Worm (Caenorhabditis elegans) whole organism, L1 larva: Measurements from ENCODE around the gene F13E9.5.

Experiments
- C16A3.4 ChIP-seq: fragments of 150-350 bp; optimal IDR thresholded peaks from 2 replicates; lab custom pipeline; 2014; ENCODE audit warnings: missing biosample characterization, missing genetic modification characterization
- C34B4.2 ChIP-seq: sonication (generic microtip); optimal IDR thresholded peaks from 2 replicates; lab custom pipeline; 2017; ENCODE audit warnings: mild to moderate bottlenecking, missing genetic modification characterization, missing compliant biosample characterization
- F16B12.6 ChIP-seq: fragments of 150-350 bp; optimal IDR thresholded peaks from 2 replicates; lab custom pipeline; 2014; ENCODE audit warnings: missing biosample characterization, missing genetic modification characterization
- Y116A8C.19 ChIP-seq: sonication (generic microtip); optimal IDR thresholded peaks from 2 replicates; lab custom pipeline; 2016; ENCODE audit warnings: missing compliant biosample characterization, missing genetic modification characterization, borderline replicate concordance
- aly-2 ChIP-seq: fragments of 150-350 bp; optimal IDR thresholded peaks from 2 replicates; lab custom pipeline; 2014; ENCODE audit warnings: missing biosample characterization, missing genetic modification characterization
- ama-1 ChIP-seq: fragments of 150-350 bp; optimal IDR thresholded peaks from 2 replicates; lab custom pipeline; 2014
- blmp-1 ChIP-seq: fragments of 150-350 bp; optimal IDR thresholded peaks from 2 replicates; lab custom pipeline; 2014; ENCODE audit warnings: missing biosample characterization, missing genetic modification characterization
- ceh-63 ChIP-seq: fragments of 200-800 bp; sonication (Bioruptor generic); optimal IDR thresholded peaks from 2 replicates; lab custom pipeline; 2018; ENCODE audit warnings: mild to moderate bottlenecking, missing genetic modification characterization, missing compliant biosample characterization
- ceh-82 ChIP-seq, 3 experiments: fragments of 150-350 bp in 1 of 3; sonication (generic microtip) in 2 of 3; optimal IDR thresholded peaks; 2 replicates each; lab custom pipeline; 2014 to 2017; ENCODE audit warnings: missing biosample characterization in 3 of 3, missing genetic modification characterization in 3 of 3
- ceh-90 ChIP-seq: sonication (generic microtip); optimal IDR thresholded peaks from 2 replicates; lab custom pipeline; 2016; ENCODE audit warnings: missing genetic modification characterization, missing compliant biosample characterization
- ces-1 ChIP-seq: fragments of 150-350 bp; optimal IDR thresholded peaks from 2 replicates; lab custom pipeline; 2014; ENCODE audit warnings: missing biosample characterization, missing genetic modification reagents, missing genetic modification characterization
- dpl-1 ChIP-seq, 3 experiments: fragments of 150-350 bp in 2 of 3; sonication (generic microtip) in 1 of 3; optimal IDR thresholded peaks; 2 replicates each; lab custom pipeline; 2014 to 2017; ENCODE audit warnings: missing biosample characterization in 3 of 3, missing genetic modification characterization in 3 of 3, missing genetic modification reagents in 3 of 3
- efl-1 ChIP-seq, 4 experiments: fragments of 150-350 bp; optimal IDR thresholded peaks in 3 of 4; peaks in 1 of 4; 1 replicate in 1 of 4; 2 replicates in 3 of 4; lab custom pipeline; 2014; ENCODE audit warnings: missing biosample characterization in 2 of 4, missing genetic modification characterization in 2 of 4, missing genetic modification reagents in 2 of 4
- egl-27 ChIP-seq, 2 experiments: fragments of 150-350 bp in 1 of 2; sonication (generic microtip); optimal IDR thresholded peaks; 3 replicates each; lab custom pipeline; 2017 to 2018; ENCODE audit warnings: missing biosample characterization in 2 of 2, missing genetic modification characterization in 2 of 2, missing genetic modification reagents in 2 of 2
- elt-3 ChIP-seq, 6 experiments: fragments of 150-350 bp in 1 of 6; sonication (generic microtip); optimal IDR thresholded peaks; 2 replicates each; lab custom pipeline; 2017 to 2018; ENCODE audit warnings: missing biosample characterization in 6 of 6, missing genetic modification characterization in 6 of 6, inconsistent platforms in 1 of 6
- ets-5 ChIP-seq: fragments of 200-800 bp; sonication (Bioruptor generic); IDR thresholded peaks from 2 replicates; pipeline ENCODE4 v1.3.6; 2022; ENCODE audit warnings: missing genetic modification characterization, missing compliant biosample characterization
- fkh-10 ChIP-seq: sonication (generic microtip); optimal IDR thresholded peaks from 2 replicates; lab custom pipeline; 2017; ENCODE audit warnings: missing biosample characterization, missing genetic modification reagents, missing genetic modification characterization
- fkh-4 ChIP-seq: sonication (generic microtip); optimal IDR thresholded peaks from 2 replicates; lab custom pipeline; 2016; ENCODE audit warnings: missing compliant biosample characterization, missing genetic modification characterization, borderline replicate concordance
- fos-1 ChIP-seq: fragments of 150-350 bp; optimal IDR thresholded peaks from 2 replicates; lab custom pipeline; 2014; ENCODE audit warnings: missing biosample characterization, missing genetic modification characterization
- hlh-17 ChIP-seq: fragments of 200-800 bp; sonication (Bioruptor generic); optimal IDR thresholded peaks from 2 replicates; lab custom pipeline; 2018; ENCODE audit warnings: missing genetic modification characterization, mild to moderate bottlenecking, missing compliant biosample characterization, moderate library complexity, borderline replicate concordance
- hpl-2 ChIP-seq: fragments of 150-350 bp; optimal IDR thresholded peaks from 2 replicates; lab custom pipeline; 2014; ENCODE audit warnings: missing biosample characterization, missing genetic modification reagents, missing genetic modification characterization
- irx-1 ChIP-seq: sonication (generic microtip); optimal IDR thresholded peaks from 2 replicates; lab custom pipeline; 2016; ENCODE audit warnings: missing genetic modification characterization, missing compliant biosample characterization
- lin-14 ChIP-seq: fragments of 200-800 bp; sonication (Bioruptor generic); optimal IDR thresholded peaks from 2 replicates; lab custom pipeline; 2018; ENCODE audit warnings: mild to moderate bottlenecking, missing genetic modification characterization, moderate library complexity, missing compliant biosample characterization
- lin-35 ChIP-seq, 2 experiments: fragments of 150-350 bp; optimal IDR thresholded peaks; 2 replicates each; lab custom pipeline; 2014; ENCODE audit warnings: missing biosample characterization in 2 of 2, missing genetic modification characterization in 2 of 2, missing genetic modification reagents in 2 of 2
- lin-39 ChIP-seq: fragments of 150-350 bp; optimal IDR thresholded peaks from 2 replicates; lab custom pipeline; 2014; ENCODE audit warnings: missing biosample characterization, missing genetic modification reagents, missing genetic modification characterization
- lsy-2 ChIP-seq, 2 experiments: fragments of 150-350 bp; optimal IDR thresholded peaks; 2 replicates each; lab custom pipeline; 2014; ENCODE audit warnings: missing biosample characterization in 2 of 2, missing genetic modification characterization in 2 of 2
- mep-1 ChIP-seq: fragments of 150-350 bp; optimal IDR thresholded peaks from 2 replicates; lab custom pipeline; 2014; ENCODE audit warnings: missing biosample characterization, missing genetic modification characterization
- nhr-11 ChIP-seq: fragments of 150-350 bp; optimal IDR thresholded peaks from 2 replicates; lab custom pipeline; 2014; ENCODE audit warnings: missing biosample characterization, missing genetic modification characterization
- nhr-12 ChIP-seq: sonication (generic microtip); optimal IDR thresholded peaks from 2 replicates; lab custom pipeline; 2017; ENCODE audit warnings: missing biosample characterization, missing genetic modification characterization
- nhr-71 ChIP-seq: sonication (generic microtip); optimal IDR thresholded peaks from 2 replicates; lab custom pipeline; 2016; ENCODE audit warnings: mild to moderate bottlenecking, missing genetic modification characterization, moderate library complexity, missing compliant biosample characterization
- nhr-85 ChIP-seq: sonication (generic microtip); peaks from one replicate; lab custom pipeline; 2016; ENCODE audit warnings: missing genetic modification characterization, inconsistent platforms, missing compliant biosample characterization
- pag-3 ChIP-seq: sonication (generic microtip); optimal IDR thresholded peaks from 2 replicates; lab custom pipeline; 2017; ENCODE audit warnings: missing genetic modification characterization, mild to moderate bottlenecking, missing compliant biosample characterization, antibody characterized with exemption, borderline replicate concordance; ENCODE audit not compliant: insufficient read depth
- pqm-1 ChIP-seq: sonication (generic microtip); optimal IDR thresholded peaks from 3 replicates; lab custom pipeline; 2017; ENCODE audit warnings: missing biosample characterization, missing genetic modification characterization
- rnt-1 ChIP-seq: sonication (generic microtip); optimal IDR thresholded peaks from 2 replicates; lab custom pipeline; 2016; ENCODE audit warnings: mild to moderate bottlenecking, missing genetic modification characterization, moderate library complexity, missing compliant biosample characterization
- skn-1 ChIP-seq: fragments of 150-350 bp; optimal IDR thresholded peaks from 2 replicates; lab custom pipeline; 2014; ENCODE audit warnings: missing biosample characterization, missing genetic modification characterization
- snu-23 ChIP-seq: sonication (generic microtip); optimal IDR thresholded peaks from 2 replicates; lab custom pipeline; 2016; ENCODE audit warnings: missing genetic modification characterization, missing compliant biosample characterization
- sox-4 ChIP-seq: sonication (generic microtip); optimal IDR thresholded peaks from 2 replicates; lab custom pipeline; 2016; ENCODE audit warnings: missing genetic modification characterization, missing compliant biosample characterization
- swsn-7 ChIP-seq: sonication (generic microtip); optimal IDR thresholded peaks from 2 replicates; lab custom pipeline; 2016; ENCODE audit warnings: missing genetic modification characterization, missing compliant biosample characterization
- tbx-2 ChIP-seq: sonication (generic microtip); optimal IDR thresholded peaks from 2 replicates; lab custom pipeline; 2016; ENCODE audit warnings: missing genetic modification characterization, missing compliant biosample characterization
- tlp-1 ChIP-seq: fragments of 150-350 bp; optimal IDR thresholded peaks from 2 replicates; lab custom pipeline; 2014; ENCODE audit warnings: missing biosample characterization, missing genetic modification characterization
- unc-130 ChIP-seq: fragments of 150-350 bp; optimal IDR thresholded peaks from 2 replicates; lab custom pipeline; 2017; ENCODE audit warnings: missing biosample characterization, missing genetic modification characterization, inconsistent platforms
- unc-98 ChIP-seq: fragments of 200-800 bp; sonication (Bioruptor generic); IDR thresholded peaks from 2 replicates; pipeline ENCODE4 v1.3.6; 2022; ENCODE audit warnings: missing genetic modification characterization, missing compliant biosample characterization
- vab-15 ChIP-seq: sonication (generic microtip); optimal IDR thresholded peaks from 2 replicates; lab custom pipeline; 2017; ENCODE audit warnings: missing genotype, mild to moderate bottlenecking, missing genetic modification characterization, missing compliant biosample characterization
- zip-4 ChIP-seq: fragments of 200-800 bp; sonication (Bioruptor generic); optimal IDR thresholded peaks from 2 replicates; lab custom pipeline; 2018; ENCODE audit warnings: mild to moderate bottlenecking, missing genetic modification characterization, moderate library complexity, missing compliant biosample characterization
- ztf-4 ChIP-seq: fragments of 150-350 bp; optimal IDR thresholded peaks from 2 replicates; lab custom pipeline; 2014; ENCODE audit warnings: missing biosample characterization, missing genetic modification characterization

The F13E9.5 gene

ce11 chrIV:10852403-10852802, 31.8 kb downstream of the F13E9.5 start:
- peak; percentile 29 for TF ChIP-seq snu-23 (GFP tag; lab: Kevin White, UChicago)
- no peak for TF ChIP-seq vab-15 (tag; lab: Kevin White, UChicago)
- no peak for TF ChIP-seq pqm-1 (tag; lab: Kevin White, UChicago)
- no peak for TF ChIP-seq nhr-12 (tag; lab: Kevin White, UChicago)
- TF ChIP-seq nhr-11 = no peak
- TF ChIP-seq aly-2 (tag; lab: Kevin White, UChicago) = no peak
- no peak for TF ChIP-seq fkh-10
- no peak for TF ChIP-seq hlh-17 (GFP tag; lab: Kevin White, UChicago)
- TF ChIP-seq fkh-4 (tag; lab: Kevin White, UChicago) = no peak
- peak; percentile 0 for TF ChIP-seq tbx-2 (tag; lab: Kevin White, UChicago)
- peak in 1 of 2 experiments; percentile 9 for TF ChIP-seq lsy-2 (tag; optimal IDR thresholded peaks at IDR 0.05; lab: Kevin White, UChicago)
- TF ChIP-seq nhr-85 (tag; lab: Kevin White, UChicago) = peak; percentile 39
- TF ChIP-seq dpl-1 (GFP tag; optimal IDR thresholded peaks at IDR 0.05; lab: Kevin White, UChicago) = peak in 1 of 3 experiments; percentile 29
- no peak for TF ChIP-seq tlp-1 (tag; lab: Kevin White, UChicago)
- TF ChIP-seq swsn-7 (tag; lab: Kevin White, UChicago) = no peak
- peak in 1 of 2 experiments; percentile 12 for TF ChIP-seq efl-1 (optimal IDR thresholded peaks at IDR 0.05; lab: Kevin White, UChicago)
- no peak for TF ChIP-seq efl-1 (GFP tag; optimal IDR thresholded peaks at IDR 0.05 in 1 of 2; lab: Kevin White, UChicago)
- peak; percentile 12 for TF ChIP-seq nhr-71 (tag; lab: Kevin White, UChicago)
- peak; percentile 95 for TF ChIP-seq blmp-1 (tag; lab: Kevin White, UChicago)
- TF ChIP-seq fos-1 = no peak
- no peak for TF ChIP-seq lin-39 (tag; lab: Kevin White, UChicago)
- TF ChIP-seq elt-3 (tag; optimal IDR thresholded peaks at IDR 0.05; lab: Kevin White, UChicago) = peak in 1 of 6 experiments; percentile 16
- TF ChIP-seq F16B12.6 (tag; lab: Kevin White, UChicago) = peak; percentile 30
- no peak for TF ChIP-seq C16A3.4 (tag; lab: Kevin White, UChicago)
- no peak for TF ChIP-seq ces-1 (GFP tag; lab: Kevin White, UChicago)
- TF ChIP-seq sox-4 (tag; lab: Kevin White, UChicago) = no peak
- TF ChIP-seq unc-130 (tag; lab: Kevin White, UChicago) = peak; percentile 4
- no peak for TF ChIP-seq skn-1 (tag; lab: Kevin White, UChicago)
- TF ChIP-seq lin-14 (GFP tag; lab: Kevin White, UChicago) = peak; percentile 65
- peak; percentile 19 for TF ChIP-seq mep-1 (tag; lab: Kevin White, UChicago)

ce11 chrIV:10851833-10852232, 32.3 kb downstream of the F13E9.5 start, which contains the start of gene T11G6.4:
TSS of gene T11G6.4 (minus strand) at chrIV:10851933.
- TF ChIP-seq ceh-63 (GFP tag; lab: Kevin White, UChicago) = no peak
- no peak for TF ChIP-seq pag-3 (tag; lab: Kevin White, UChicago)
- TF ChIP-seq C34B4.2 (tag; lab: Kevin White, UChicago) = no peak
- no peak for TF ChIP-seq ets-5
- no peak for TF ChIP-seq ama-1 (lab: Kevin White, UChicago)
- TF ChIP-seq unc-98 = no peak
- TF ChIP-seq aly-2 (tag; lab: Kevin White, UChicago) = no peak

ce11 chrIV:10851136-10851535, 33.0 kb downstream of the F13E9.5 start:
- TF ChIP-seq ztf-4 = no peak
- TF ChIP-seq efl-1 (optimal IDR thresholded peaks at IDR 0.05; lab: Kevin White, UChicago) = no peak
- peak in 1 of 2 experiments; percentile 80 for TF ChIP-seq efl-1 (GFP tag; optimal IDR thresholded peaks at IDR 0.05 in 1 of 2; lab: Kevin White, UChicago)

- TF ChIP-seq egl-27 (tag; optimal IDR thresholded peaks at IDR 0.05; lab: Kevin White, UChicago) (no peak), nhr-71 (tag; lab: Kevin White, UChicago) (peak; percentile 48), zip-4 (no peak), ceh-90 (tag; lab: Kevin White, UChicago) (no peak), tlp-1 (tag; lab: Kevin White, UChicago) (no peak), swsn-7 (tag; lab: Kevin White, UChicago) (peak; percentile 16), lin-14 (GFP tag; lab: Kevin White, UChicago) (no peak), C34B4.2 (tag; lab: Kevin White, UChicago) (no peak), ceh-82 (tag; optimal IDR thresholded peaks at IDR 0.05; lab: Kevin White, UChicago) (peak in 1 of 3 experiments; percentile 33), blmp-1 (tag; lab: Kevin White, UChicago) (peak; percentile 4), hpl-2 (no peak), lin-35 (GFP tag; optimal IDR thresholded peaks at IDR 0.05; lab: Kevin White, UChicago) (peak; percentile 3 to 65), irx-1 (tag; lab: Kevin White, UChicago) (no peak), rnt-1 (tag; lab: Kevin White, UChicago) (peak; percentile 49), nhr-12 (tag; lab: Kevin White, UChicago) (no peak), Y116A8C.19 (tag; lab: Kevin White, UChicago) (no peak), lsy-2 (tag; optimal IDR thresholded peaks at IDR 0.05; lab: Kevin White, UChicago) (peak; percentile 87 to 97)
These were observed 41.3 kb downstream of the F13E9.5 start, which contains the start of gene T11G6.5 for ce11 chrIV:10842705-10843364. TSS of gene T11G6.5 (minus strand) at chrIV:10842755.
